Worm (Caenorhabditis elegans) whole organism, L1 larva: ENCODE measurements around the gene crm-1.

Experiments
- C04F5.9 ChIP-seq: sonication (generic microtip); optimal IDR thresholded peaks from 2 replicates; lab custom pipeline; 2016; ENCODE audit warnings: missing genetic modification characterization, missing compliant biosample characterization
- C34B4.2 ChIP-seq: sonication (generic microtip); optimal IDR thresholded peaks from 2 replicates; lab custom pipeline; 2017; ENCODE audit warnings: mild to moderate bottlenecking, missing genetic modification characterization, missing compliant biosample characterization
- alr-1 ChIP-seq: fragments of 200-800 bp; sonication (Bioruptor generic); optimal IDR thresholded peaks from 2 replicates; lab custom pipeline; 2018; ENCODE audit warnings: borderline replicate concordance, mild to moderate bottlenecking, missing genetic modification characterization, missing compliant biosample characterization
- blmp-1 ChIP-seq: fragments of 150-350 bp; optimal IDR thresholded peaks from 2 replicates; lab custom pipeline; 2014; ENCODE audit warnings: missing biosample characterization, missing genetic modification characterization
- ceh-63 ChIP-seq: fragments of 200-800 bp; sonication (Bioruptor generic); optimal IDR thresholded peaks from 2 replicates; lab custom pipeline; 2018; ENCODE audit warnings: mild to moderate bottlenecking, missing genetic modification characterization, missing compliant biosample characterization
- ceh-88 ChIP-seq: fragments of 200-800 bp; sonication (Bioruptor generic); IDR thresholded peaks from 2 replicates; pipeline ENCODE4 v1.3.6; 2022; ENCODE audit warnings: missing genetic modification characterization, missing compliant biosample characterization
- efl-1 ChIP-seq, 4 experiments: fragments of 150-350 bp; optimal IDR thresholded peaks in 3 of 4; peaks in 1 of 4; 1 replicate in 1 of 4; 2 replicates in 3 of 4; lab custom pipeline; 2014; ENCODE audit warnings: missing biosample characterization in 2 of 4, missing genetic modification characterization in 2 of 4, missing genetic modification reagents in 2 of 4
- elt-2 ChIP-seq: sonication (generic microtip); optimal IDR thresholded peaks from 2 replicates; lab custom pipeline; 2016; ENCODE audit warnings: missing genetic modification characterization, mild to moderate bottlenecking, inconsistent platforms, missing compliant biosample characterization, missing genetic modification reagents
- elt-3 ChIP-seq, 6 experiments: fragments of 150-350 bp in 1 of 6; sonication (generic microtip); optimal IDR thresholded peaks; 2 replicates each; lab custom pipeline; 2017 to 2018; ENCODE audit warnings: missing biosample characterization in 6 of 6, missing genetic modification characterization in 6 of 6, inconsistent platforms in 1 of 6
- fkh-4 ChIP-seq: sonication (generic microtip); optimal IDR thresholded peaks from 2 replicates; lab custom pipeline; 2016; ENCODE audit warnings: missing compliant biosample characterization, missing genetic modification characterization, borderline replicate concordance
- hlh-4 ChIP-seq: sonication (generic microtip); optimal IDR thresholded peaks from 2 replicates; lab custom pipeline; 2016; ENCODE audit warnings: mild to moderate bottlenecking, missing genetic modification characterization, missing compliant biosample characterization
- hpl-2 ChIP-seq: fragments of 150-350 bp; optimal IDR thresholded peaks from 2 replicates; lab custom pipeline; 2014; ENCODE audit warnings: missing biosample characterization, missing genetic modification reagents, missing genetic modification characterization
- irx-1 ChIP-seq: sonication (generic microtip); optimal IDR thresholded peaks from 2 replicates; lab custom pipeline; 2016; ENCODE audit warnings: missing genetic modification characterization, missing compliant biosample characterization
- isw-1 ChIP-seq: fragments of 200-800 bp; sonication (Bioruptor generic); IDR thresholded peaks from 2 replicates; pipeline ENCODE4 v1.3.6; 2022; ENCODE audit warnings: missing genetic modification characterization, missing compliant biosample characterization
- jun-1 ChIP-seq: fragments of 150-350 bp; optimal IDR thresholded peaks from 2 replicates; lab custom pipeline; 2014; ENCODE audit warnings: missing biosample characterization, missing genetic modification reagents, missing genetic modification characterization
- lin-13 ChIP-seq: fragments of 150-350 bp; optimal IDR thresholded peaks from 2 replicates; lab custom pipeline; 2014; ENCODE audit warnings: missing biosample characterization, missing genetic modification reagents, missing genetic modification characterization
- lin-15B ChIP-seq: fragments of 150-350 bp; sonication (generic microtip); optimal IDR thresholded peaks from 3 replicates; lab custom pipeline; 2014; ENCODE audit warnings: missing biosample characterization, missing genetic modification characterization
- lin-35 ChIP-seq, 2 experiments: fragments of 150-350 bp; optimal IDR thresholded peaks; 2 replicates each; lab custom pipeline; 2014; ENCODE audit warnings: missing biosample characterization in 2 of 2, missing genetic modification characterization in 2 of 2, missing genetic modification reagents in 2 of 2
- lir-3 ChIP-seq: sonication (generic microtip); optimal IDR thresholded peaks from 2 replicates; lab custom pipeline; 2016; ENCODE audit warnings: mild to moderate bottlenecking, missing genetic modification characterization, moderate library complexity, missing compliant biosample characterization; ENCODE audit not compliant: poor library complexity
- mab-9 ChIP-seq: fragments of 200-800 bp; sonication (Bioruptor generic); IDR thresholded peaks from 2 replicates; pipeline ENCODE4 v1.3.6; 2022; ENCODE audit warnings: missing genetic modification reagents, missing genetic modification characterization, missing compliant biosample characterization
- mdl-1 ChIP-seq, 2 experiments: fragments of 150-350 bp; optimal IDR thresholded peaks; 2 replicates each; lab custom pipeline; 2014 to 2017; ENCODE audit warnings: missing biosample characterization in 2 of 2, missing genetic modification characterization in 2 of 2, inconsistent platforms in 1 of 2
- nhr-11 ChIP-seq: fragments of 150-350 bp; optimal IDR thresholded peaks from 2 replicates; lab custom pipeline; 2014; ENCODE audit warnings: missing biosample characterization, missing genetic modification characterization
- nhr-19 ChIP-seq: fragments of 200-800 bp; sonication (Bioruptor generic); conservative IDR thresholded peaks from 2 replicates; pipeline ENCODE4 v1.3.6; 2022; ENCODE audit warnings: missing genetic modification characterization, missing compliant biosample characterization
- nhr-20 ChIP-seq: sonication (generic microtip); optimal IDR thresholded peaks from 2 replicates; lab custom pipeline; 2016; ENCODE audit warnings: mild to moderate bottlenecking, missing genetic modification characterization, missing compliant biosample characterization
- nhr-28 ChIP-seq: fragments of 150-350 bp; optimal IDR thresholded peaks from 2 replicates; lab custom pipeline; 2014; ENCODE audit warnings: missing biosample characterization, missing genetic modification characterization
- nhr-47 ChIP-seq: sonication (generic microtip); optimal IDR thresholded peaks from 2 replicates; lab custom pipeline; 2016; ENCODE audit warnings: mild to moderate bottlenecking, missing genetic modification characterization, moderate library complexity, missing compliant biosample characterization
- nhr-71 ChIP-seq: sonication (generic microtip); optimal IDR thresholded peaks from 2 replicates; lab custom pipeline; 2016; ENCODE audit warnings: mild to moderate bottlenecking, missing genetic modification characterization, moderate library complexity, missing compliant biosample characterization
- pag-3 ChIP-seq: sonication (generic microtip); optimal IDR thresholded peaks from 2 replicates; lab custom pipeline; 2017; ENCODE audit warnings: missing genetic modification characterization, mild to moderate bottlenecking, missing compliant biosample characterization, antibody characterized with exemption, borderline replicate concordance; ENCODE audit not compliant: insufficient read depth
- pqm-1 ChIP-seq: sonication (generic microtip); optimal IDR thresholded peaks from 3 replicates; lab custom pipeline; 2017; ENCODE audit warnings: missing biosample characterization, missing genetic modification characterization
- rnt-1 ChIP-seq: sonication (generic microtip); optimal IDR thresholded peaks from 2 replicates; lab custom pipeline; 2016; ENCODE audit warnings: mild to moderate bottlenecking, missing genetic modification characterization, moderate library complexity, missing compliant biosample characterization
- skn-1 ChIP-seq: fragments of 150-350 bp; optimal IDR thresholded peaks from 2 replicates; lab custom pipeline; 2014; ENCODE audit warnings: missing biosample characterization, missing genetic modification characterization
- snu-23 ChIP-seq: sonication (generic microtip); optimal IDR thresholded peaks from 2 replicates; lab custom pipeline; 2016; ENCODE audit warnings: missing genetic modification characterization, missing compliant biosample characterization
- sup-37 ChIP-seq: fragments of 200-800 bp; sonication (Bioruptor generic); optimal IDR thresholded peaks from 2 replicates; lab custom pipeline; 2018; ENCODE audit warnings: mild to moderate bottlenecking, missing genetic modification characterization, missing compliant biosample characterization
- swsn-7 ChIP-seq: sonication (generic microtip); optimal IDR thresholded peaks from 2 replicates; lab custom pipeline; 2016; ENCODE audit warnings: missing genetic modification characterization, missing compliant biosample characterization
- unc-130 ChIP-seq: fragments of 150-350 bp; optimal IDR thresholded peaks from 2 replicates; lab custom pipeline; 2017; ENCODE audit warnings: missing biosample characterization, missing genetic modification characterization, inconsistent platforms
- unc-30 ChIP-seq: sonication (generic microtip); optimal IDR thresholded peaks from 2 replicates; lab custom pipeline; 2017; ENCODE audit warnings: missing biosample characterization, missing genetic modification characterization
- unc-98 ChIP-seq: fragments of 200-800 bp; sonication (Bioruptor generic); IDR thresholded peaks from 2 replicates; pipeline ENCODE4 v1.3.6; 2022; ENCODE audit warnings: missing genetic modification characterization, missing compliant biosample characterization
- vab-15 ChIP-seq: sonication (generic microtip); optimal IDR thresholded peaks from 2 replicates; lab custom pipeline; 2017; ENCODE audit warnings: missing genotype, mild to moderate bottlenecking, missing genetic modification characterization, missing compliant biosample characterization
- xbp-1 ChIP-seq: sonication (generic microtip); optimal IDR thresholded peaks from 2 replicates; lab custom pipeline; 2016; ENCODE audit warnings: missing genetic modification characterization, missing compliant biosample characterization
- zip-4 ChIP-seq: fragments of 200-800 bp; sonication (Bioruptor generic); optimal IDR thresholded peaks from 2 replicates; lab custom pipeline; 2018; ENCODE audit warnings: mild to moderate bottlenecking, missing genetic modification characterization, moderate library complexity, missing compliant biosample characterization
- ztf-4 ChIP-seq: fragments of 150-350 bp; optimal IDR thresholded peaks from 2 replicates; lab custom pipeline; 2014; ENCODE audit warnings: missing biosample characterization, missing genetic modification characterization

The crm-1 gene

DNA sequence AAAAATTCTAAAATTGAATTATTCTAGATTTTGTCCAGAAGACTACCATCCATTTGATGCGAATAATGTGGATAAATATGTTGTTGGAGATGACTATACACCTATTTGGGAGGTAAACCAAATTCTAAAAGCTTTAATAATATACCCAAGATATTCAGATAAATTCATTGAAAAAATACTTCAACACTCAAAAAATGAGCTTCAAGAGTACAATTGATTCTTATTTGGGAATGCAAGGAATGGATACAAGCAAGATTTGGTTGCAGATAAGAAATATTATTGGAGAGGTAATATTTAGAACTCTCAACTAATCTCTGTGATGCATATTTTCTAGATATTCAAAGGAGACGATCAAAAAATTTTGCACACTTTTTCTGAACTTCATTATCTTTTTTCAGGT, 28.3 kb upstream of the crm-1 start:
- no peak for TF ChIP-seq hpl-2 (GFP tag; lab: Kevin White, UChicago)
- no peak for TF ChIP-seq lir-3 (tag; lab: Kevin White, UChicago)
- no peak for TF ChIP-seq jun-1 (tag; lab: Kevin White, UChicago)
- no peak for TF ChIP-seq nhr-71 (tag; lab: Kevin White, UChicago)
- TF ChIP-seq fkh-4 (tag; lab: Kevin White, UChicago): no peak
- no peak for TF ChIP-seq xbp-1 (tag; lab: Kevin White, UChicago)
- no peak for TF ChIP-seq ceh-63 (GFP tag; lab: Kevin White, UChicago)
- no peak for TF ChIP-seq swsn-7 (tag; lab: Kevin White, UChicago)
- no peak for TF ChIP-seq mdl-1 (tag; optimal IDR thresholded peaks at IDR 0.05; lab: Kevin White, UChicago)
- TF ChIP-seq nhr-47 (tag; lab: Kevin White, UChicago): no peak
- no peak for TF ChIP-seq pqm-1 (tag; lab: Kevin White, UChicago)

DNA sequence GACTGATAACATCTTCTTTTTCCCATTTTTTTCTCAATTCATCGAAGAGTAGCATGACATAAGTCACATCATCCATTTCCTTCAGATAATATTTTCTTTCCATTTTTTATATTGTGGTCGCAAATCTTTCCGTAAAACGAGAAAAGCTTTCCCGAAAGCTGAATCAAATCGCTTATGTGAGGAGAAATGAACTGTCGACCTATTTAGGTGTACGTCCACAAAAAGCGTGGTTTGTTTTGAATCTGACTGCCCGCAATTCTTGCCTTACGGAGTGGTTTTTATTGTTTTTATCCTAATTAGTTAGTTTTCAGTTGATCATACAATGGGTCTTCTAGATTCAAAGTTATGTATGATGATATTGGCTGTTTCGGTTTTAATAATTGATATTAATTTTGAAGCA, 26.3 kb upstream of the crm-1 start, which contains the start of gene ttll-15:
TSS of gene ttll-15 (plus strand) at position 301 of the 400 bp plus-strand sequence.
- TF ChIP-seq nhr-20 (tag; lab: Kevin White, UChicago) (no peak), elt-3 (tag; optimal IDR thresholded peaks at IDR 0.05; lab: Kevin White, UChicago) (no peak), blmp-1 (peak; percentile 49), lin-13 (GFP tag; lab: Kevin White, UChicago) (no peak), zip-4 (GFP tag; lab: Kevin White, UChicago) (no peak), mab-9 (GFP tag; lab: Robert Waterston, UW) (no peak)

DNA sequence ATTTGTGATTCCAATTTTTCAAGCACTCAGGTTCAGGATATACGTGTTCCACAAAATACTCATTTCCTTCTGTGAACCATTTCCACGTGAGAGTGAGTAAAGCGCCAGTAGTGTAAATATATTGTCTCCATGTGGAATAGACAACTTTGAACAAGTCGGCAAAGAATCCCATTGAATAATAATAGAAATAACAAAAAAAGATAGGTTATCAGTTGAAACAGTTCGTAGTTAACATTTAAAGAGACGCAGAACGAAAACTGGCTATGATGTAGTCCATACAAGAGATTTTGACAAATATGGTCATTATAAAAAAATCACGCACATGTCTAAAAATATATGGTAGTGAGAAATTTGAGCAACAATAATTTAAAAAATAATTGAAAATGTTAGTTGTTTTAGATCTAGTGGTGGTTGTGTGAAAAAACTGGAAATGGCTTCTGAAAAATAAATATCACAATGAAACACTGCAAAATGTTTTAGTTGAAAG, 25.6 kb upstream of the crm-1 start, which contains the start of gene ceeh-2:
TSS of gene ceeh-2 (minus strand) at position 437 of the 487 bp plus-strand sequence.
- TF ChIP-seq efl-1 (optimal IDR thresholded peaks at IDR 0.05; lab: Kevin White, UChicago) (no peak), efl-1 (GFP tag; optimal IDR thresholded peaks at IDR 0.05 in 1 of 2; lab: Kevin White, UChicago) (peak in 1 of 2 experiments; percentile 80), isw-1 (GFP tag; lab: Robert Waterston, UW) (no peak), lin-35 (GFP tag; optimal IDR thresholded peaks at IDR 0.05; lab: Kevin White, UChicago) (peak in 1 of 2 experiments; percentile 27), nhr-47 (tag; lab: Kevin White, UChicago) (no peak)
- TF ChIP-seq, all 84 proteins: peak for 2

DNA sequence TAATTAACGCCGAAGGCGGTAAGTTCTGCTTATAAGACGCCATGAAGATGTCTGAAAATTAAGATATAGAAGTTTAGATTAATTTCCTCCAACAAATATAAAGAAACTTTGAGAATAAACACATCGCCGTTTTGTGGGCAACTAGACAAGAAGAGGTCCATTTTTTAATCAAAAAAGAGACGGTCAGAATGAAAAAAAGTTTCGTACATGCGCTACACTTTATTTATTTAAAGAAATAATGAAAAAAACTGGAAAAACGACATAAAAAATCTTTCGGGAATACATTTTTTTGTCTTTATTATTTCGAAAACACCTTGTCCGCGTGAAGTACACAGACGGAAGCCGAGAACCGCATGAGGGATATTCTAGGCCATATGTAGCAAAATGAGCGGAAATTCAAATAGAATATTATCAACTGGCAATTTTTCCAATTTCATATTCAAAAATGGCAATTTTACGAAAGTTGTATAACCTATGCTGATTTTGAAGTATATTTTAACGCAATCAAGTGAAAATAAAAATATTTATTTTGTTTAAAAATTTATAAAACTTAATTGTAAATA, 23.9 kb upstream of the crm-1 start, which contains the start of gene sluh-7:
TSS of gene sluh-7 (minus strand) at position 51 of the 563 bp plus-strand sequence.
- TF ChIP-seq hpl-2 (GFP tag; lab: Kevin White, UChicago) (no peak), sup-37 (peak; percentile 63), nhr-19 (GFP tag; lab: Robert Waterston, UW) (peak; percentile 87), nhr-20 (tag; lab: Kevin White, UChicago) (peak; percentile 88), mab-9 (GFP tag; lab: Robert Waterston, UW) (peak; percentile 76), alr-1 (no peak), C34B4.2 (no peak), vab-15 (tag; lab: Kevin White, UChicago) (peak; percentile 60), nhr-11 (peak; percentile 28), C04F5.9 (tag; lab: Kevin White, UChicago) (peak; percentile 79), snu-23 (GFP tag; lab: Kevin White, UChicago) (peak; percentile 87), blmp-1 (peak; percentile 77), skn-1 (tag; lab: Kevin White, UChicago) (peak; percentile 73), fkh-4 (tag; lab: Kevin White, UChicago) (peak; percentile 95), unc-130 (tag; lab: Kevin White, UChicago) (peak; percentile 71), pag-3 (tag; lab: Kevin White, UChicago) (no peak), mdl-1 (tag; optimal IDR thresholded peaks at IDR 0.05; lab: Kevin White, UChicago) (peak in 1 of 2 experiments; percentile 35), hlh-4 (tag; lab: Kevin White, UChicago) (peak; percentile 3), lin-35 (GFP tag; optimal IDR thresholded peaks at IDR 0.05; lab: Kevin White, UChicago) (peak; percentile 94 to 97), ceh-88 (GFP tag; lab: Robert Waterston, UW) (peak; percentile 69), rnt-1 (tag; lab: Kevin White, UChicago) (peak; percentile 99), nhr-71 (tag; lab: Kevin White, UChicago) (peak; percentile 94), irx-1 (peak; percentile 95), lin-15B (tag; lab: Kevin White, UChicago) (peak; percentile 79), lir-3 (tag; lab: Kevin White, UChicago) (peak; percentile 97), jun-1 (tag; lab: Kevin White, UChicago) (no peak), elt-2 (peak; percentile 65), nhr-28 (no peak), lin-13 (GFP tag; lab: Kevin White, UChicago) (peak; percentile 72), ztf-4 (no peak), unc-98 (GFP tag; lab: Robert Waterston, UW) (peak; percentile 85), unc-30 (tag; lab: Kevin White, UChicago) (peak; percentile 22)
